Worm (Caenorhabditis elegans) whole organism, L2 larva: ENCODE results near the gene C35A11.2.

Source experiments
- ceh-82 ChIP-seq: fragments of 150-350 bp; optimal IDR thresholded peaks from 2 replicates; lab custom pipeline; 2014; ENCODE audit warnings: missing biosample characterization, missing genetic modification characterization
- crh-2 ChIP-seq: sonication (generic microtip); optimal IDR thresholded peaks from 2 replicates; lab custom pipeline; 2017; ENCODE audit warnings: missing biosample characterization, missing genetic modification characterization
- egl-27 ChIP-seq: sonication (generic microtip); optimal IDR thresholded peaks from 3 replicates; lab custom pipeline; 2017; ENCODE audit warnings: missing biosample characterization, missing genetic modification reagents, missing genetic modification characterization
- lsy-2 ChIP-seq, 2 experiments: fragments of 150-350 bp in 1 of 2; sonication (generic microtip) in 1 of 2; optimal IDR thresholded peaks; 2 replicates each; lab custom pipeline; 2014 to 2017; ENCODE audit warnings: missing biosample characterization in 2 of 2, missing genetic modification characterization in 2 of 2
- nhr-10 ChIP-seq: sonication (generic microtip); optimal IDR thresholded peaks from 2 replicates; lab custom pipeline; 2017; ENCODE audit warnings: missing biosample characterization, missing genetic modification characterization
- snpc-4 ChIP-seq: fragments of 150-350 bp; optimal IDR thresholded peaks from 2 replicates; lab custom pipeline; 2014; ENCODE audit warnings: missing biosample characterization, missing genetic modification characterization
- unc-62 ChIP-seq: fragments of 150-350 bp; optimal IDR thresholded peaks from 2 replicates; lab custom pipeline; 2014; ENCODE audit warnings: missing biosample characterization, missing genetic modification reagents, missing genetic modification characterization

- TF ChIP-seq ceh-82 (tag; lab: Kevin White, UChicago) (no peak), crh-2 (tag; lab: Kevin White, UChicago) (no peak), snpc-4 (tag; lab: Kevin White, UChicago) (no peak), lsy-2 (tag; optimal IDR thresholded peaks at IDR 0.05; lab: Kevin White, UChicago) (no peak), nhr-10 (tag; lab: Kevin White, UChicago) (no peak), egl-27 (tag; lab: Kevin White, UChicago) (no peak), unc-62 (GFP tag; lab: Kevin White, UChicago) (no peak)
Measured at ce11 chrV:5372118-5372517, 14.0 kb upstream of the C35A11.2 start, which contains the start of gene C35A11.3.
